Worm (Caenorhabditis elegans) whole organism, young adult: ENCODE results near the gene usp-33.
A peak's percentile ranks its signal among the peaks of the same experiment; 100 is the strongest.

ENCODE experiments used
- B0019.2 ChIP-seq: fragments of 200-800 bp; sonication (Bioruptor generic); conservative IDR thresholded peaks from 2 replicates; pipeline ENCODE4 v1.3.6; 2022; ENCODE audit warnings: missing genetic modification reagents, missing genetic modification characterization, missing compliant biosample characterization
- B0261.1 ChIP-seq: sonication (generic microtip); optimal IDR thresholded peaks from 2 replicates; lab custom pipeline; 2016; ENCODE audit warnings: mild to moderate bottlenecking, missing genetic modification characterization, moderate library complexity, missing compliant biosample characterization
- F37B4.10 ChIP-seq: fragments of 200-800 bp; sonication (Bioruptor generic); IDR thresholded peaks from 2 replicates; pipeline ENCODE4 v1.3.6; 2022; ENCODE audit warnings: missing genetic modification characterization, missing compliant biosample characterization
- F57A8.1 ChIP-seq: fragments of 200-800 bp; sonication (Bioruptor generic); optimal IDR thresholded peaks from 2 replicates; lab custom pipeline; 2018; ENCODE audit warnings: mild to moderate bottlenecking, missing genetic modification characterization, moderate library complexity, missing compliant biosample characterization
- K11D2.4 ChIP-seq: fragments of 200-800 bp; sonication (Bioruptor generic); IDR thresholded peaks from 2 replicates; pipeline ENCODE4 v1.3.6; 2022; ENCODE audit warnings: missing genetic modification reagents, missing genetic modification characterization, missing compliant biosample characterization
- Y56A3A.18 ChIP-seq: fragments of 200-800 bp; sonication (Bioruptor generic); IDR thresholded peaks from 2 replicates; pipeline ENCODE4 v1.3.6; 2022; ENCODE audit warnings: missing genetic modification reagents, missing genetic modification characterization, missing compliant biosample characterization
- Y95B8A.8 ChIP-seq: fragments of 200-800 bp; sonication (Bioruptor generic); IDR thresholded peaks from 2 replicates; pipeline ENCODE4 v1.3.6; 2022; ENCODE audit warnings: missing genetic modification reagents, missing genetic modification characterization, missing compliant biosample characterization
- aptf-3 ChIP-seq: fragments of 200-800 bp; sonication (Bioruptor generic); IDR thresholded peaks from 2 replicates; pipeline ENCODE4 v1.3.6; 2022; ENCODE audit warnings: missing genetic modification characterization, missing compliant biosample characterization
- attf-3 ChIP-seq: fragments of 200-800 bp; sonication (Bioruptor generic); conservative IDR thresholded peaks from 2 replicates; pipeline ENCODE4 v1.3.6; 2022; ENCODE audit warnings: missing genetic modification reagents, missing genetic modification characterization, missing compliant biosample characterization
- attf-5 ChIP-seq: fragments of 200-800 bp; sonication (Bioruptor generic); optimal IDR thresholded peaks from 2 replicates; lab custom pipeline; 2018; ENCODE audit warnings: mild to moderate bottlenecking, missing genetic modification characterization, missing compliant biosample characterization
- cebp-2 ChIP-seq: fragments of 200-800 bp; sonication (Bioruptor generic); IDR thresholded peaks from 2 replicates; pipeline ENCODE4 v1.3.6; 2022; ENCODE audit warnings: missing genetic modification characterization, missing compliant biosample characterization
- ceh-58 ChIP-seq: fragments of 200-800 bp; sonication (Bioruptor generic); IDR thresholded peaks from 2 replicates; pipeline ENCODE4 v1.3.6; 2022; ENCODE audit warnings: missing genetic modification characterization, missing compliant biosample characterization
- ceh-79 ChIP-seq: sonication (generic microtip); optimal IDR thresholded peaks from 2 replicates; lab custom pipeline; 2017; ENCODE audit warnings: mild to moderate bottlenecking, missing genetic modification characterization, missing compliant biosample characterization
- dpl-1 ChIP-seq: fragments of 150-350 bp; optimal IDR thresholded peaks from 2 replicates; lab custom pipeline; 2014; ENCODE audit warnings: missing biosample characterization, missing genetic modification reagents, missing genetic modification characterization
- hmg-1.2 ChIP-seq: fragments of 200-800 bp; sonication (Bioruptor generic); IDR thresholded peaks from 2 replicates; pipeline ENCODE4 v1.3.6; 2022; ENCODE audit warnings: missing genetic modification reagents, missing genetic modification characterization, missing compliant biosample characterization
- lin-54 ChIP-seq: fragments of 200-800 bp; sonication (Bioruptor generic); optimal IDR thresholded peaks from 2 replicates; lab custom pipeline; 2018; ENCODE audit warnings: mild to moderate bottlenecking, missing genetic modification characterization, missing compliant biosample characterization
- lir-1 ChIP-seq: fragments of 200-800 bp; sonication (Bioruptor generic); conservative IDR thresholded peaks from 2 replicates; pipeline ENCODE4 v1.3.6; 2022; ENCODE audit warnings: missing genetic modification reagents, missing genetic modification characterization, missing compliant biosample characterization
- lsl-1 ChIP-seq: fragments of 200-800 bp; sonication (Bioruptor generic); optimal IDR thresholded peaks from 2 replicates; lab custom pipeline; 2018; ENCODE audit warnings: mild to moderate bottlenecking, missing genetic modification characterization, moderate library complexity, missing compliant biosample characterization
- madf-3 ChIP-seq: fragments of 200-800 bp; sonication (Bioruptor generic); IDR thresholded peaks from 2 replicates; pipeline ENCODE4 v1.3.6; 2022; ENCODE audit warnings: missing genetic modification reagents, missing genetic modification characterization, missing compliant biosample characterization
- madf-6 ChIP-seq: fragments of 200-800 bp; sonication (Bioruptor generic); IDR thresholded peaks from 2 replicates; pipeline ENCODE4 v1.3.6; 2022; ENCODE audit warnings: missing genetic modification reagents, missing genetic modification characterization, missing compliant biosample characterization
- madf-8 ChIP-seq: fragments of 200-800 bp; sonication (Bioruptor generic); conservative IDR thresholded peaks from 2 replicates; pipeline ENCODE4 v1.3.6; 2022; ENCODE audit warnings: missing genetic modification reagents, missing genetic modification characterization, missing compliant biosample characterization
- mcd-1 ChIP-seq: fragments of 200-800 bp; sonication (Bioruptor generic); IDR thresholded peaks from 2 replicates; pipeline ENCODE4 v1.3.6; 2022; ENCODE audit warnings: missing genetic modification reagents, missing genetic modification characterization, missing compliant biosample characterization
- nfya-2 ChIP-seq: fragments of 200-800 bp; sonication (Bioruptor generic); IDR thresholded peaks from 2 replicates; pipeline ENCODE4 v1.3.6; 2022; ENCODE audit warnings: missing genetic modification reagents, missing genetic modification characterization, missing compliant biosample characterization
- nfyb-1 ChIP-seq: fragments of 200-800 bp; sonication (Bioruptor generic); IDR thresholded peaks from 2 replicates; pipeline ENCODE4 v1.3.6; 2022; ENCODE audit warnings: missing genetic modification reagents, missing genetic modification characterization, missing compliant biosample characterization
- nhr-120 ChIP-seq: fragments of 200-800 bp; sonication (Bioruptor generic); IDR thresholded peaks from 2 replicates; pipeline ENCODE4 v1.3.6; 2022; ENCODE audit warnings: missing genetic modification characterization, missing compliant biosample characterization
- nhr-27 ChIP-seq: fragments of 200-800 bp; sonication (Bioruptor generic); optimal IDR thresholded peaks from 2 replicates; lab custom pipeline; 2018; ENCODE audit warnings: mild to moderate bottlenecking, missing genetic modification characterization, moderate library complexity, missing compliant biosample characterization
- nhr-80 ChIP-seq: sonication (generic microtip); optimal IDR thresholded peaks from 2 replicates; lab custom pipeline; 2016; ENCODE audit warnings: missing genetic modification characterization, missing compliant biosample characterization
- nhr-90 ChIP-seq: sonication (generic microtip); optimal IDR thresholded peaks from 2 replicates; lab custom pipeline; 2016; ENCODE audit warnings: missing genotype, mild to moderate bottlenecking, missing genetic modification characterization, missing compliant biosample characterization
- rec-8 ChIP-seq, 2 experiments: sonication (generic microtip); optimal IDR thresholded peaks; 2 replicates each; lab custom pipeline; 2016; ENCODE audit warnings: mild to moderate bottlenecking in 2 of 2, missing genetic modification characterization in 2 of 2, missing genetic modification reagents in 2 of 2, missing genotype in 2 of 2, missing biosample characterization in 1 of 2, missing compliant biosample characterization in 1 of 2, moderate library complexity in 1 of 2
- snpc-1.3 ChIP-seq: sonication (generic microtip); optimal IDR thresholded peaks from 2 replicates; lab custom pipeline; 2017; ENCODE audit warnings: missing genetic modification characterization, mild to moderate bottlenecking, missing compliant biosample characterization, antibody characterized with exemption, moderate library complexity, missing genotype, missing genetic modification reagents; ENCODE audit not compliant: insufficient read depth
- snpc-3.4 ChIP-seq: sonication (generic microtip); optimal IDR thresholded peaks from 2 replicates; lab custom pipeline; 2017; ENCODE audit warnings: missing genetic modification characterization, mild to moderate bottlenecking, missing compliant biosample characterization, antibody characterized with exemption, moderate library complexity, missing genotype, missing genetic modification reagents
- snpc-4 ChIP-seq, 5 experiments: fragments of 150-350 bp in 1 of 5; sonication (generic microtip) in 4 of 5; optimal IDR thresholded peaks; 2 replicates each; lab custom pipeline; 2014 to 2018; ENCODE audit warnings: missing genetic modification characterization in 5 of 5, missing biosample characterization in 3 of 5, antibody characterized with exemption in 2 of 5, mild to moderate bottlenecking in 2 of 5, missing compliant biosample characterization in 2 of 5, missing genotype in 2 of 5, moderate library complexity in 2 of 5, missing genetic modification reagents in 1 of 5
- tlf-1 ChIP-seq: fragments of 200-800 bp; sonication (Bioruptor generic); optimal IDR thresholded peaks from 2 replicates; lab custom pipeline; 2018; ENCODE audit warnings: mild to moderate bottlenecking, missing genetic modification characterization, missing compliant biosample characterization
- xnd-1 ChIP-seq: sonication (generic microtip); optimal IDR thresholded peaks from 2 replicates; lab custom pipeline; 2016; ENCODE audit warnings: missing genotype, missing genetic modification reagents, missing genetic modification characterization, missing compliant biosample characterization
- ztf-6 ChIP-seq: fragments of 200-800 bp; sonication (Bioruptor generic); IDR thresholded peaks from 2 replicates; pipeline ENCODE4 v1.3.6; 2022; ENCODE audit warnings: missing genetic modification reagents, missing genetic modification characterization, missing compliant biosample characterization

The usp-33 gene

DNA sequence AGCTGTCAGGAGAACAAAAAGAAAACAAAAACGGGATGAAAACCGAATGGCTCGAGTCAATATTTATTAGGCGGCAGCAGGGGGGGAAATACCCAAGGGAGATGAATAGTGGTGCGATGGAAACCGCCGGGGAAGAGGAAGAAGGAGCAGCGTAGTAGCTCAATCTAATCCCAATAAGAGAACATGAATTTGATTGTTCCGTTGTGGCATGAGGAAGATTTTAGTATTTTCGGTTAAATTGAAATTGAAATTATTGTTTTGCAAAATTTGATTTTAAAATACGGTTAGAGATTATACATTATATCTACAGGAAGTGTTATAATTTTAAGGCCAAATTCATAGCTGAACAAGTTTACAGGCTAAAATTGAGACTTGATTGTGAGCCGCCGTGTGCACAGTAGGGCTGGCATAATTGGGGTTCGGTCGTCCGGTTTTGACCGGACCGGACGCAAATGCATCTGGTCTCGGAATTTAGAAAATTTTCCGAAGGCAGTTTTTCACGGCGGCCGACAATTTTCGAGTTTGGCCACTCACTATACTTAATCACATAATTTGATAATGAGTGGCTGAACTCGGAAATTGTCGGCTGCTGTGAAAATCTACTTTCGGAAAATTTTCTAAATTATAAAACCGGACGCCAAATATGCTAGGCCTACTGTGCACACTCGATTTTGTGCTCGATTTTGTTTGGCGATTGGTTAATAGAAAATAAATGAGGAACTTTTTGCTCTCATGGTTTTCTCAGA is 39.0 kb upstream of the usp-33 start:
- 0 out of 2 replicates have a peak, but pooled peaks have one; percentile 4 for TF ChIP-seq hmg-1.2 (GFP tag; lab: Robert Waterston, UW)
- TF ChIP-seq snpc-4 (GFP tag; optimal IDR thresholded peaks at IDR 0.05; lab: Kevin White, UChicago): peak; percentile 24
- peak in 3 of 4 experiments; percentile 26 to 89 (median 83) for TF ChIP-seq snpc-4 (tag; optimal IDR thresholded peaks at IDR 0.05; lab: Kevin White, UChicago)
- no peak for TF ChIP-seq K11D2.4 (GFP tag; lab: Robert Waterston, UW)
- TF ChIP-seq, all 124 proteins: peak for 2

DNA sequence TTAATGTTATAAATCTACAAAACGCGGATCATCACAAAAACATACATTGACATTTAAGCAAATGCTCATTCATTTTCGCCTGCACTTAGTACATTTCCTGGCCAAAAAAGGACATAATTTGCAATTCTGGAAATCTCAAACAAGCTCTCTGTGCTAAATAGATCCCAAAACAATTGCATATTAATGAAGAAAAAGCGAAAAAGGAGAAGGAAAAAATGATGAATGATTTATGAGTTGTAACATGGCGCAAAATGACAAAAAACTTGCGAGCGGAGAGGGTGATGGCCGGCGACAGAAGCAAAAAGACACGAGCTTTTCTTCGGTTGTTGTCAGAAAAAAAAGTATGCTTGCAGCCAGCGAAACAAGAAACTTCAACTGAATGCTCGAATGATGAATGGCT is 36.3 kb upstream of the usp-33 start:
- no peak for TF ChIP-seq lsl-1 (GFP tag; lab: Kevin White, UChicago)
- TF ChIP-seq nhr-80 (tag; lab: Kevin White, UChicago): no peak
- no peak for TF ChIP-seq aptf-3 (GFP tag; lab: Robert Waterston, UW)
- TF ChIP-seq lir-1 (GFP tag; lab: Robert Waterston, UW): no peak
- no peak for TF ChIP-seq nhr-120 (GFP tag; lab: Robert Waterston, UW)
- no peak for TF ChIP-seq attf-3 (GFP tag; lab: Robert Waterston, UW)
- no peak for TF ChIP-seq attf-5 (GFP tag; lab: Kevin White, UChicago)
- TF ChIP-seq madf-3: no peak
- no peak for TF ChIP-seq ztf-6
- no peak for TF ChIP-seq ceh-79
- TF ChIP-seq Y95B8A.8: no peak
- no peak for TF ChIP-seq cebp-2 (GFP tag; lab: Robert Waterston, UW)
- no peak for TF ChIP-seq snpc-4 (GFP tag; optimal IDR thresholded peaks at IDR 0.05; lab: Kevin White, UChicago)
- no peak for TF ChIP-seq snpc-4 (tag; optimal IDR thresholded peaks at IDR 0.05; lab: Kevin White, UChicago)
- no peak for TF ChIP-seq rec-8 (tag; optimal IDR thresholded peaks at IDR 0.05; lab: Kevin White, UChicago)
- no peak for TF ChIP-seq snpc-3.4 (tag; lab: Kevin White, UChicago)

DNA sequence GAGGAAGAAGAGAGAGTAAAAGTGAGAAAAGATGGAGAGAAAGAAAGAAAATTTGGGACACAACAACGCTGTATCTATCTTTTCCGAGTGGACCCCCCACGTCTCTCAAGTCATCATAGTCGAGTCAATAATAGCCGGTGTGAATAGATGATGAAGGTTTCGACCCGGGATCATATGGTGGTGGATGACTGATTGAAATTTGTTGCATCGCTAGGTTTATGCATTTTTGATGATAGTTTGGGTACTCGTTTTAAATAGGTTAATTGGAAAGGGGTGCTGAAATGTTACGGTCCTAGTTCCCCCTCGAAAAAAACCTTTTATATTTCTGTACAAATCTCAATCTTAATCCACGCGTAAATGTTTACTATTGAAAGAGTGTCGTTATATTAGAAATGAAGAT is 35.6 kb upstream of the usp-33 start:
- TF ChIP-seq madf-6 (GFP tag; lab: Robert Waterston, UW): no peak
- no peak for TF ChIP-seq xnd-1 (tag; lab: Kevin White, UChicago)
- no peak for TF ChIP-seq B0261.1 (tag; lab: Kevin White, UChicago)
- TF ChIP-seq aptf-3 (GFP tag; lab: Robert Waterston, UW): no peak
- no peak for TF ChIP-seq snpc-1.3 (tag; lab: Kevin White, UChicago)
- TF ChIP-seq attf-3 (GFP tag; lab: Robert Waterston, UW): no peak
- no peak for TF ChIP-seq nhr-27 (tag; lab: Kevin White, UChicago)
- no peak for TF ChIP-seq F37B4.10 (GFP tag; lab: Robert Waterston, UW)
- no peak for TF ChIP-seq tlf-1 (GFP tag; lab: Kevin White, UChicago)
- no peak for TF ChIP-seq F57A8.1

- TF ChIP-seq dpl-1 (GFP tag; lab: Kevin White, UChicago) (no peak), mcd-1 (GFP tag; lab: Robert Waterston, UW) (no peak), hmg-1.2 (GFP tag; lab: Robert Waterston, UW) (no peak), Y56A3A.18 (no peak), nfyb-1 (no peak), nfya-2 (GFP tag; lab: Robert Waterston, UW) (no peak), madf-8 (no peak), nhr-90 (tag; lab: Kevin White, UChicago) (no peak), B0019.2 (GFP tag; lab: Robert Waterston, UW) (no peak), ceh-58 (GFP tag; lab: Robert Waterston, UW) (no peak), lin-54 (no peak)
Observed at ce11 chrX:15557849-15558248, 33.3 kb upstream of the usp-33 start, which contains the start of gene lron-3. lron-3 (minus strand) TSS chrX:15557949.
